Fruit fly (Drosophila melanogaster) whole organism, embryonic: ENCODE data around the gene Bcs1.

Experiments
- Asciz ChIP-seq: fragments of 200-800 bp; sonication (Bioruptor generic); optimal IDR thresholded peaks from 2 replicates; lab custom pipeline; 2017; ENCODE audit warnings: missing biosample characterization, mild to moderate bottlenecking, missing genetic modification characterization, missing genetic modification reagents
- CG10209 ChIP-seq: fragments of 200-800 bp; sonication (Bioruptor generic); optimal IDR thresholded peaks from 3 replicates; lab custom pipeline; 2017; ENCODE audit warnings: missing biosample characterization, mild to moderate bottlenecking, missing genetic modification characterization, missing genetic modification reagents
- CG1024 ChIP-seq: fragments of 200-800 bp; sonication (Bioruptor generic); IDR thresholded peaks from 2 replicates; pipeline ENCODE4 v1.3.6; 2022; ENCODE audit warnings: missing biosample characterization, missing genetic modification characterization
- CG11723 ChIP-seq: fragments of 200-800 bp; sonication (Bioruptor generic); optimal IDR thresholded peaks from 2 replicates; lab custom pipeline; 2017; ENCODE audit warnings: missing biosample characterization, mild to moderate bottlenecking, missing genetic modification characterization
- CG13296 ChIP-seq: fragments of 200-800 bp; sonication (Bioruptor generic); optimal IDR thresholded peaks from 3 replicates; lab custom pipeline; 2018; ENCODE audit warnings: missing biosample characterization, mild to moderate bottlenecking, missing genetic modification characterization
- CG15011 ChIP-seq: fragments of 200-800 bp; sonication (Bioruptor generic); optimal IDR thresholded peaks from 3 replicates; lab custom pipeline; 2018; ENCODE audit warnings: missing biosample characterization, mild to moderate bottlenecking, missing genetic modification characterization
- CG15696 ChIP-seq: fragments of 200-800 bp; sonication (Bioruptor generic); optimal IDR thresholded peaks from 2 replicates; lab custom pipeline; 2019; ENCODE audit warnings: missing biosample characterization, mild to moderate bottlenecking, missing genetic modification characterization, moderate library complexity
- CG17385 ChIP-seq: fragments of 200-800 bp; sonication (Bioruptor generic); optimal IDR thresholded peaks from 3 replicates; lab custom pipeline; 2018; ENCODE audit warnings: missing biosample characterization, mild to moderate bottlenecking, missing genetic modification characterization
- CG30431 ChIP-seq: fragments of 200-800 bp; sonication (Bioruptor generic); optimal IDR thresholded peaks from 2 replicates; lab custom pipeline; 2017; ENCODE audit warnings: missing biosample characterization, missing genetic modification characterization
- CG31441 ChIP-seq: fragments of 200-800 bp; sonication (Bioruptor generic); IDR thresholded peaks from 2 replicates; pipeline ENCODE4 v1.3.6; 2022; ENCODE audit warnings: missing biosample characterization, missing genetic modification characterization
- CG34224 ChIP-seq: fragments of 200-800 bp; sonication (Bioruptor generic); IDR thresholded peaks from 3 replicates; pipeline ENCODE4 v1.3.6; 2022; ENCODE audit warnings: missing biosample characterization, missing genetic modification characterization; ENCODE audit not compliant: partially characterized antibody
- CG3726 ChIP-seq: fragments of 200-800 bp; sonication (Bioruptor generic); IDR thresholded peaks from 3 replicates; pipeline ENCODE4, ENCODE4 v1.3.6; 2022; ENCODE audit warnings: missing biosample characterization, missing genetic modification characterization
- CG4707 ChIP-seq: fragments of 200-800 bp; sonication (Bioruptor generic); optimal IDR thresholded peaks from 2 replicates; lab custom pipeline; 2018; ENCODE audit warnings: missing biosample characterization, mild to moderate bottlenecking, missing genetic modification characterization, moderate library complexity
- CG4730 ChIP-seq: fragments of 200-800 bp; sonication (Bioruptor generic); IDR thresholded peaks from 2 replicates; pipeline ENCODE4 v1.3.6; 2022; ENCODE audit warnings: missing biosample characterization, missing genetic modification characterization
- CG6272 ChIP-seq: fragments of 200-800 bp; sonication (Bioruptor generic); IDR thresholded peaks from 2 replicates; pipeline ENCODE4 v1.3.6; 2022; ENCODE audit warnings: missing biosample characterization, missing genetic modification characterization
- CG6791 ChIP-seq: fragments of 200-800 bp; sonication (Bioruptor generic); IDR thresholded peaks from 3 replicates; pipeline ENCODE4 v1.3.6; 2022; ENCODE audit warnings: missing biosample characterization, missing genetic modification characterization; ENCODE audit not compliant: partially characterized antibody
- CG9437 ChIP-seq: fragments of 200-800 bp; sonication (Bioruptor generic); optimal IDR thresholded peaks from 2 replicates; lab custom pipeline; 2018; ENCODE audit warnings: missing biosample characterization, mild to moderate bottlenecking, missing genetic modification characterization
- CG9609 ChIP-seq: fragments of 200-800 bp; sonication (Bioruptor generic); optimal IDR thresholded peaks from 3 replicates; lab custom pipeline; 2016; ENCODE audit warnings: missing biosample characterization, missing genetic modification characterization
- CG9727 ChIP-seq: fragments of 200-800 bp; sonication (Bioruptor generic); optimal IDR thresholded peaks from 3 replicates; lab custom pipeline; 2017; ENCODE audit warnings: missing biosample characterization, mild to moderate bottlenecking, missing genetic modification characterization
- CrebB ChIP-seq: fragments of 200-800 bp; sonication (Bioruptor generic); optimal IDR thresholded peaks from 3 replicates; lab custom pipeline; 2018; ENCODE audit warnings: missing biosample characterization, mild to moderate bottlenecking, missing genetic modification characterization
- Dfd ChIP-seq, 2 experiments: fragments of >200 bp; optimal IDR thresholded peaks; 2 replicates each; lab custom pipeline; 2017; ENCODE audit warnings: missing biosample characterization in 2 of 2, missing genetic modification characterization in 2 of 2
- E2f1 ChIP-seq: fragments of 200-800 bp; sonication (Bioruptor generic); IDR thresholded peaks from 2 replicates; pipeline ENCODE4 v1.3.6; 2022; ENCODE audit warnings: missing biosample characterization, missing genetic modification characterization
- Hmx ChIP-seq: fragments of 200-800 bp; sonication (Bioruptor generic); optimal IDR thresholded peaks from 2 replicates; lab custom pipeline; 2016; ENCODE audit warnings: missing biosample characterization, missing genetic modification characterization
- Mrtf ChIP-seq: fragments of 200-800 bp; sonication (Bioruptor generic); IDR thresholded peaks from 3 replicates; pipeline ENCODE4 v1.3.6; 2022; ENCODE audit warnings: missing biosample characterization, missing genetic modification characterization
- Nf-YA ChIP-seq: fragments of 200-800 bp; sonication (Bioruptor generic); IDR thresholded peaks from 2 replicates; pipeline ENCODE4 v1.3.6; 2022; ENCODE audit warnings: missing biosample characterization, missing genetic modification characterization
- Nf-YC ChIP-seq: fragments of 200-800 bp; optimal IDR thresholded peaks from 3 replicates; lab custom pipeline; 2019; ENCODE audit warnings: missing biosample characterization, mild to moderate bottlenecking, missing genetic modification characterization, moderate library complexity
- Sry-β ChIP-seq: fragments of 200-800 bp; sonication (Bioruptor generic); optimal IDR thresholded peaks from 2 replicates; lab custom pipeline; 2018; ENCODE audit warnings: missing biosample characterization, mild to moderate bottlenecking, missing genetic modification characterization, moderate library complexity
- Trl ChIP-seq, 3 experiments: fragments of >200 bp in 2 of 3; fragments of 200-800 bp in 1 of 3; sonication (Bioruptor generic) in 1 of 3; optimal IDR thresholded peaks; 2 replicates in 1 of 3; 3 replicates in 2 of 3; lab custom pipeline; 2016 to 2017; ENCODE audit warnings: missing biosample characterization in 1 of 3, missing genetic modification characterization in 1 of 3
- ase ChIP-seq: fragments of 200-800 bp; sonication (Bioruptor generic); IDR thresholded peaks from 3 replicates; pipeline ENCODE4 v1.3.6; 2022; ENCODE audit warnings: missing biosample characterization, missing genetic modification characterization
- ato ChIP-seq: fragments of 200-800 bp; sonication (Bioruptor generic); IDR thresholded peaks from 2 replicates; pipeline ENCODE4 v1.3.6; 2022; ENCODE audit warnings: missing biosample characterization, missing genetic modification characterization; ENCODE audit not compliant: partially characterized antibody
- ems ChIP-seq: fragments of 200-800 bp; sonication (Bioruptor generic); optimal IDR thresholded peaks from 3 replicates; lab custom pipeline; 2016; ENCODE audit warnings: missing biosample characterization, missing genetic modification characterization
- fd96Cb ChIP-seq: fragments of 200-800 bp; sonication (Bioruptor generic); optimal IDR thresholded peaks from 2 replicates; lab custom pipeline; 2018; ENCODE audit warnings: missing biosample characterization, mild to moderate bottlenecking, missing genetic modification characterization, moderate library complexity
- gro ChIP-seq: fragments of 200-800 bp; sonication (Bioruptor generic); optimal IDR thresholded peaks from 2 replicates; lab custom pipeline; 2016; ENCODE audit warnings: missing biosample characterization, missing genetic modification characterization
- gsb ChIP-seq: fragments of 200-800 bp; sonication (Bioruptor generic); IDR thresholded peaks from 2 replicates; pipeline ENCODE4 v1.3.6; 2022; ENCODE audit warnings: missing biosample characterization, missing genetic modification characterization
- lab ChIP-seq: fragments of 200-800 bp; sonication (Bioruptor generic); optimal IDR thresholded peaks from 3 replicates; lab custom pipeline; 2017; ENCODE audit warnings: missing biosample characterization, missing genetic modification characterization, mild to moderate bottlenecking, moderate library complexity, missing genetic modification reagents
- nom ChIP-seq: fragments of 200-800 bp; sonication (Bioruptor generic); optimal IDR thresholded peaks from 2 replicates; lab custom pipeline; 2017; ENCODE audit warnings: missing biosample characterization, missing genetic modification characterization, mild to moderate bottlenecking, moderate library complexity, missing genetic modification reagents
- prd ChIP-seq, 3 experiments: fragments of >200 bp in 2 of 3; fragments of 200-800 bp in 1 of 3; sonication (Bioruptor generic) in 1 of 3; optimal IDR thresholded peaks in 2 of 3; IDR thresholded peaks in 1 of 3; 2 replicates in 2 of 3; 3 replicates in 1 of 3; pipeline versions ENCODE4 v1.3.6 to Lab custom; 2017 to 2022; ENCODE audit warnings: missing biosample characterization in 1 of 3, missing genetic modification characterization in 1 of 3
- pros ChIP-seq: fragments of 200-800 bp; sonication (Bioruptor generic); optimal IDR thresholded peaks from 3 replicates; lab custom pipeline; 2019; ENCODE audit warnings: missing biosample characterization, mild to moderate bottlenecking, missing genetic modification characterization, moderate library complexity
- ro ChIP-seq: fragments of 200-800 bp; sonication (Bioruptor generic); IDR thresholded peaks from 2 replicates; pipeline ENCODE4 v1.3.6; 2022; ENCODE audit warnings: missing biosample characterization, missing genetic modification characterization
- sens ChIP-seq: fragments of 200-800 bp; sonication (Bioruptor generic); peaks from one replicate; lab custom pipeline; 2016; ENCODE audit warnings: missing biosample characterization, missing genetic modification characterization
- sens-2 ChIP-seq: fragments of 200-800 bp; sonication (Bioruptor generic); IDR thresholded peaks from 2 replicates; pipeline ENCODE4 v1.3.6; 2022; ENCODE audit warnings: missing biosample characterization, missing genetic modification characterization
- shn ChIP-seq: fragments of 200-800 bp; sonication (Bioruptor generic); optimal IDR thresholded peaks from 3 replicates; lab custom pipeline; 2016; ENCODE audit warnings: missing biosample characterization, missing genetic modification characterization
- sisA ChIP-seq: fragments of 200-800 bp; sonication (Bioruptor generic); IDR thresholded peaks from 2 replicates; pipeline ENCODE4 v1.3.6; 2022; ENCODE audit warnings: missing biosample characterization, missing genetic modification characterization
- stwl ChIP-seq: fragments of 200-800 bp; sonication (Bioruptor generic); optimal IDR thresholded peaks from 3 replicates; lab custom pipeline; 2018; ENCODE audit warnings: missing biosample characterization, mild to moderate bottlenecking, missing genetic modification characterization, moderate library complexity
- tll ChIP-seq, 2 experiments: fragments of 200-800 bp in 1 of 2; fragments of >200 bp in 1 of 2; sonication (Bioruptor generic) in 1 of 2; optimal IDR thresholded peaks; 2 replicates each; lab custom pipeline; 2017 to 2019; ENCODE audit warnings: missing biosample characterization in 2 of 2, missing genetic modification characterization in 2 of 2, mild to moderate bottlenecking in 1 of 2, moderate library complexity in 1 of 2
- tup ChIP-seq: fragments of 200-800 bp; sonication (Bioruptor generic); optimal IDR thresholded peaks from 2 replicates; lab custom pipeline; 2016; ENCODE audit warnings: missing biosample characterization, mild to moderate bottlenecking, missing genetic modification characterization, moderate library complexity
- vvl ChIP-seq: fragments of 200-800 bp; sonication (Bioruptor generic); IDR thresholded peaks from 2 replicates; pipeline ENCODE4 v1.3.6; 2022; ENCODE audit warnings: missing biosample characterization, missing genetic modification characterization
- zf30C ChIP-seq: fragments of 200-800 bp; sonication (Bioruptor generic); optimal IDR thresholded peaks from 3 replicates; lab custom pipeline; 2018; ENCODE audit warnings: missing biosample characterization, mild to moderate bottlenecking, missing genetic modification characterization

Gene Bcs1

DNA sequence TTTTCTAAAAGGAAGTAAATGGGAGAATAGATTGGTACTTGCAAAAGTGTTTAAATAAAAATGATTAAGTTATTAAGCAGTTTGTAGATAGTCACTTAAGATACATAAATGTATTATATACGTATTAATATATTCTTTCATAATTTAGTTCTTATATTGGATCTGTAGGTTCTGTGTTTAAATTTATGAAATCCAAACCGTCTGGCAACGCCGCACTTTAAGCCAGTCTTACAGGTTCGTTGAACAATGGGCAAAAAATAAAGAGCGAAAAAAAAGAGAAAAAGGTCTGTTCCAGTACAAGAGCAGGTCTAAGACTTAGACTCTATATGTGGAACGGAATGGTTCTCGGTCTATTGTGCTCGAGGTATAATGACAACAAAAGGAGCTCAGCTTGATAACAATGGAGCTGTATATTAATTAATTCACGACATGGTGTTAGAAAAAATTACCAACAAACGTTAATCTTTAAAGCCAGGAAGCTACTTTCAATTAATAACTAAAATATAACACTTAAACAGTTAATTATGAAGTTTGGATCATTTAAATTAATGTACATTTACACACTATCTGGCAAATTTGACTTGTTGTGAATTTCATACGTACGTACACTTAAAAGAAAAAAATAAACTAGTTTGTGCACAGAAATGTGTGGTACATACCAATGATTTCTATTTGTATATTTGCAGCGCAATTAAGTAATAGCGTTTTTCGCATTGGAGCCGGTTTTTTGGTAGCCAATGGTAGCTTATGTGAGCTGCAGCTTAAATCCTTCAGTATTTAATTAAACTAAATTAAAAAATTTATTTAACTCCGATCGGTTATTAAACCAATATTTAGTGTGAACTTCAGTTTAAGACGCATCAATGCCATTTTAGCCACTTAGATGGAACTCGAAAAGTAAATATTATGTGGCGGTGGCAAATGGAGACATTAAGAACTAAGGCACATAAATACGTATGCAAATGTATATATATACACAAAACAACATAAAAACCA is 13.4 kb upstream of the Bcs1 start, which contains the start of gene CG5731 (continued):
- TF ChIP-seq CG31441 (GFP tag; lab: Robert Waterston, UW) (no peak), ato (no peak), pros (GFP tag; lab: Kevin White, UChicago) (peak; percentile 14), CG17385 (no peak), Nf-YA (GFP tag; lab: Robert Waterston, UW) (no peak), CG11723 (no peak), Asciz (no peak), vvl (GFP tag; lab: Robert Waterston, UW) (peak; percentile 39), stwl (peak; percentile 41), sisA (GFP tag; lab: Robert Waterston, UW) (no peak), CG9437 (GFP tag; lab: Kevin White, UChicago) (no peak), fd96Cb (tag; lab: Kevin White, UChicago) (no peak), gsb (GFP tag; lab: Robert Waterston, UW) (no peak), Dfd (GFP tag; optimal IDR thresholded peaks at IDR 0.05; lab: Kevin White, UChicago) (no peak), CG4730 (GFP tag; lab: Robert Waterston, UW) (no peak), nom (GFP tag; lab: Kevin White, UChicago) (peak; percentile 17), CrebB (no peak), CG4707 (no peak), CG6272 (GFP tag; lab: Robert Waterston, UW) (no peak), zf30C (GFP tag; lab: Kevin White, UChicago) (peak; percentile 23), Mrtf (GFP tag; lab: Robert Waterston, UW) (no peak), sens (GFP tag; lab: Kevin White, UChicago) (peak; percentile 85), CG15011 (no peak), Nf-YC (no peak), CG6791 (GFP tag; lab: Robert Waterston, UW) (no peak), CG15696 (tag; lab: Kevin White, UChicago) (no peak), tup (GFP tag; lab: Kevin White, UChicago) (no peak), sens-2 (GFP tag; lab: Robert Waterston, UW) (no peak), CG30431 (no peak), CG10209 (GFP tag; lab: Kevin White, UChicago) (no peak), Sry-β (no peak), lab (GFP tag; lab: Kevin White, UChicago) (no peak), Trl (optimal IDR thresholded peaks at IDR 0.05; lab: Kevin White, UChicago) (peak in 1 of 2 experiments; percentile 27), Trl (GFP tag; optimal IDR thresholded peaks at IDR 0.05; lab: Kevin White, UChicago) (no peak), CG13296 (GFP tag; lab: Kevin White, UChicago) (peak; percentile 28), CG9727 (GFP tag; lab: Kevin White, UChicago) (no peak), ro (GFP tag; lab: Robert Waterston, UW) (no peak), CG1024 (GFP tag; lab: Robert Waterston, UW) (no peak), shn (GFP tag; lab: Kevin White, UChicago) (no peak), CG3726 (no peak), gro (no peak), CG34224 (GFP tag; lab: Robert Waterston, UW) (no peak), CG9609 (no peak), Hmx (GFP tag; lab: Kevin White, UChicago) (no peak), ems (GFP tag; lab: Kevin White, UChicago) (no peak), prd (optimal IDR thresholded peaks at IDR 0.05; lab: Kevin White, UChicago) (no peak), prd (GFP tag; IDR thresholded peaks at IDR 0.05; lab: Robert Waterston, UW) (no peak), E2f1 (GFP tag; lab: Robert Waterston, UW) (no peak), tll (GFP tag; optimal IDR thresholded peaks at IDR 0.05; lab: Kevin White, UChicago) (no peak), ase (GFP tag; lab: Robert Waterston, UW) (no peak)
